Fruit fly (Drosophila melanogaster): ENCODE measurements around the gene CG6125.

Gene CG6125

dm6 chr3R:15427818-15428199, 20.9 kb upstream of the CG6125 start (continued):
- TF ChIP-seq CG9876 (GFP tag; optimal IDR thresholded peaks at IDR 0.05) (no peak), Gsc (GFP tag; IDR thresholded peaks at IDR 0.05) (0 out of 2 replicates have a peak, but pooled peaks have one; percentile 6), tin (GFP tag; optimal IDR thresholded peaks at IDR 0.05) (peak; percentile 33), CG12155 (GFP tag; optimal IDR thresholded peaks at IDR 0.05) (peak; percentile 17), Eip74EF (GFP tag; optimal IDR thresholded peaks at IDR 0.05) (peak in 1 of 2 experiments; percentile 54), nmo (GFP tag; optimal IDR thresholded peaks at IDR 0.05) (peak; percentile 77), sisA (GFP tag; IDR thresholded peaks at IDR 0.05) (peak; percentile 15; the same call in 1 of the 2 replicates), CG2875 (GFP tag; optimal IDR thresholded peaks at IDR 0.05) (peak; percentile 23), Usf (GFP tag; optimal IDR thresholded peaks at IDR 0.05) (peak; percentile 14), ems (GFP tag; optimal IDR thresholded peaks at IDR 0.05) (no peak), CG4707 (GFP tag; optimal IDR thresholded peaks at IDR 0.05) (peak; percentile 18), CG12236 (GFP tag; optimal IDR thresholded peaks at IDR 0.05) (peak; percentile 51), pros (GFP tag; optimal IDR thresholded peaks at IDR 0.05) (no peak), CG18262 (tag; optimal IDR thresholded peaks at IDR 0.05) (peak; percentile 83), PHDP (tag; optimal IDR thresholded peaks at IDR 0.05) (peak; percentile 59), sens (GFP tag) (peak; percentile 95), ken (GFP tag; IDR thresholded peaks at IDR 0.05) (0 out of 3 replicates have a peak, but pooled peaks have one; percentile 42), CG3726 (GFP tag; IDR thresholded peaks at IDR 0.05) (peak; percentile 21; the same call in 1 of the 3 replicates), CG17328 (GFP tag; IDR thresholded peaks at IDR 0.05) (peak; percentile 64; the same call in 1 of the 2 replicates), CG3407 (GFP tag; optimal IDR thresholded peaks at IDR 0.05) (peak; percentile 37), chn (GFP tag; optimal IDR thresholded peaks at IDR 0.05) (peak; percentile 46), en (GFP tag; optimal IDR thresholded peaks at IDR 0.05) (peak; percentile 6), CG11504 (tag; optimal IDR thresholded peaks at IDR 0.05) (peak; percentile 48), HLH3B (GFP tag; IDR thresholded peaks at IDR 0.05) (peak; percentile 61; the same call in 1 of the 2 replicates), CG14441 (GFP tag; IDR thresholded peaks at IDR 0.05) (peak; percentile 30; the same call in 1 of the 2 replicates), lmd (GFP tag; IDR thresholded peaks at IDR 0.05) (0 out of 2 replicates have a peak, but pooled peaks have one; percentile 10), row (GFP tag; IDR thresholded peaks at IDR 0.05) (peak; percentile 71), Ssrp (tag; optimal IDR thresholded peaks at IDR 0.05) (peak; percentile 69), CG9437 (GFP tag; optimal IDR thresholded peaks at IDR 0.05) (peak; percentile 28), CG10565 (GFP tag; optimal IDR thresholded peaks at IDR 0.05) (no peak), Spps (tag; optimal IDR thresholded peaks at IDR 0.05) (peak; percentile 71), CG8359 (GFP tag; optimal IDR thresholded peaks at IDR 0.05; ENCODE audit: borderline replicate concordance) (peak; percentile 36), sob (GFP tag; IDR thresholded peaks at IDR 0.05) (no peak), Dad (GFP tag; optimal IDR thresholded peaks at IDR 0.05) (no peak), croc (GFP tag; conservative IDR thresholded peaks at IDR 0.05) (peak; percentile 55; the same call in 2 of the 3 replicates), otp (GFP tag; IDR thresholded peaks at IDR 0.05) (peak; percentile 45; the same call in 1 of the 3 replicates), gem (tag; optimal IDR thresholded peaks at IDR 0.05) (peak; percentile 82), peb (GFP tag; IDR thresholded peaks at IDR 0.05) (peak; percentile 48; the same call in 1 of the 2 replicates), CG15073 (GFP tag; optimal IDR thresholded peaks at IDR 0.05) (no peak), CG13287 (GFP tag; IDR thresholded peaks at IDR 0.05; ENCODE audit: partially characterized antibody) (no peak), cato (GFP tag; optimal IDR thresholded peaks at IDR 0.05; ENCODE audit: borderline replicate concordance) (peak; percentile 15), CG14014 (GFP tag; IDR thresholded peaks at IDR 0.05) (0 out of 2 replicates have a peak, but pooled peaks have one; percentile 18), jing (GFP tag; optimal IDR thresholded peaks at IDR 0.05) (peak; percentile 24), CG2678 (tag; optimal IDR thresholded peaks at IDR 0.05) (peak; percentile 60), ci (GFP tag; IDR thresholded peaks at IDR 0.05) (peak; percentile 50; the same call in 1 of the 3 replicates), schlank (tag; optimal IDR thresholded peaks at IDR 0.05) (no peak), CG1529 (GFP tag; optimal IDR thresholded peaks at IDR 0.05) (peak; percentile 56), dmrt99B (tag; optimal IDR thresholded peaks at IDR 0.05) (peak; percentile 44), grn (GFP tag; optimal IDR thresholded peaks at IDR 0.05) (peak; percentile 21), ssp (GFP tag; IDR thresholded peaks at IDR 0.05) (peak; percentile 50; the same call in 1 of the 2 replicates)

Data from whole organism, embryonic.